Worm (Caenorhabditis elegans) whole organism, L4 larva: Measurements from ENCODE around the gene ptr-19.

ENCODE experiments used
- ama-1 ChIP-seq: fragments of 150-350 bp; optimal IDR thresholded peaks from 2 replicates; lab custom pipeline; 2014; ENCODE audit warnings: inconsistent platforms, mixed read lengths
- ces-1 ChIP-seq: fragments of 150-350 bp; sonication (generic microtip); optimal IDR thresholded peaks from 4 replicates; lab custom pipeline; 2014; ENCODE audit warnings: missing biosample characterization, missing genetic modification reagents, missing genetic modification characterization
- lsy-2 ChIP-seq, 2 experiments: fragments of 150-350 bp in 1 of 2; sonication (generic microtip) in 1 of 2; optimal IDR thresholded peaks; 2 replicates each; lab custom pipeline; 2014 to 2017; ENCODE audit warnings: missing biosample characterization in 2 of 2, missing genetic modification characterization in 2 of 2
- pha-4 ChIP-seq, 2 experiments: fragments of 150-350 bp in 1 of 2; fragments of 200-800 bp in 1 of 2; sonication (Bioruptor generic) in 1 of 2; IDR thresholded peaks in 1 of 2; optimal IDR thresholded peaks in 1 of 2; 2 replicates each; pipeline versions ENCODE4 v1.3.6 to Lab custom; 2014 to 2022; ENCODE audit warnings: missing genetic modification characterization in 2 of 2, missing genetic modification reagents in 2 of 2, missing biosample characterization in 1 of 2, missing compliant biosample characterization in 1 of 2
- ztf-11 ChIP-seq: fragments of 150-350 bp; optimal IDR thresholded peaks from 2 replicates; lab custom pipeline; 2014; ENCODE audit warnings: missing biosample characterization, missing genetic modification characterization

DNA sequence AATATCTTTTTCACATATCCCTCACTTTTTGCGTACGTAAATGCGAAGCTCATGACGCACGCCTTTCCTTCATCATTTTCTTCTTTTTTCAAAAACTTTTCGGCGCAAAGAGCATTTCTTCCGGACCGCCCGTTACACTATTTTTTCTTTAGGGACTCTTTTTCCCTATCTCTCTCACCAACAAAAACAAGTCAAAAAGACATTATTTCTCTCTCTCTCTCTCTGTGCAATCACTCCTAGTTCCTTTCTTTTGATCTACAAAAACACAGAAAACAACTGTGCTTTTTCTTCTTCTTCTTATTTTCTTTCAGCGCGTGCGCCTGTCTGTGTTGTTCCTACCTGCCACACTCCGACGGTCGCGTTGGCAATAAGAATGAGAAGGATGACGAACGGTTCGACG lies 34.4 kb downstream of the ptr-19 start:
- TF ChIP-seq ces-1 (no peak), lsy-2 (tag; optimal IDR thresholded peaks at IDR 0.05; lab: Kevin White, UChicago) (no peak), ama-1 (no peak), ztf-11 (no peak), pha-4 (GFP tag; IDR thresholded peaks at IDR 0.05; lab: Robert Waterston, UW) (no peak), pha-4 (tag; optimal IDR thresholded peaks at IDR 0.05; lab: Kevin White, UChicago) (no peak)
